Fruit fly (Drosophila melanogaster): ENCODE data around the gene RpL17.

Gene RpL17

dm6 chrX:6744088-6744487 is at the start of gene RpL17 (continued):
- no peak for TF ChIP-seq Lim3 (GFP tag; IDR thresholded peaks at IDR 0.05)
- TF ChIP-seq Hey (tag; optimal IDR thresholded peaks at IDR 0.05): peak; percentile 86
- TF ChIP-seq CG15601 (tag; optimal IDR thresholded peaks at IDR 0.05): peak; percentile 79
- TF ChIP-seq CG4424 (GFP tag; optimal IDR thresholded peaks at IDR 0.05): peak; percentile 63
- TF ChIP-seq fru (optimal IDR thresholded peaks at IDR 0.05): no peak
- peak; percentile 76 for TF ChIP-seq Dek (tag; optimal IDR thresholded peaks at IDR 0.05)
- TF ChIP-seq Sry-δ (GFP tag; optimal IDR thresholded peaks at IDR 0.05): peak; percentile 60
- peak; percentile 77 for TF ChIP-seq sqz (GFP tag; optimal IDR thresholded peaks at IDR 0.05)
- TF ChIP-seq nerfin-2 (GFP tag; IDR thresholded peaks at IDR 0.05; ENCODE audit: partially characterized antibody): no peak
- TF ChIP-seq CG15696 (tag; optimal IDR thresholded peaks at IDR 0.05): peak; percentile 27
- no peak for TF ChIP-seq Doc3 (GFP tag; IDR thresholded peaks at IDR 0.05; ENCODE audit: partially characterized antibody)
- TF ChIP-seq Optix (GFP tag; IDR thresholded peaks at IDR 0.05): peak; percentile 86
- no peak for TF ChIP-seq Dll (GFP tag; IDR thresholded peaks at IDR 0.05; ENCODE audit: partially characterized antibody)
- peak; percentile 74 for TF ChIP-seq CG30403 (GFP tag; optimal IDR thresholded peaks at IDR 0.05)
- TF ChIP-seq Asciz (GFP tag; optimal IDR thresholded peaks at IDR 0.05): peak; percentile 77
- peak in 1 of 2 experiments; percentile 45 for TF ChIP-seq Hr78 (GFP tag; optimal IDR thresholded peaks at IDR 0.05)
- TF ChIP-seq CG14965 (GFP tag; optimal IDR thresholded peaks at IDR 0.05; ENCODE audit: borderline replicate concordance): peak; percentile 6
- TF ChIP-seq bab2 (GFP tag; optimal IDR thresholded peaks at IDR 0.05): peak; percentile 70
- TF ChIP-seq CG12219 (GFP tag; optimal IDR thresholded peaks at IDR 0.05): peak; percentile 73
- peak; percentile 99 for TF ChIP-seq Ets97D (GFP tag; optimal IDR thresholded peaks at IDR 0.05)
- peak; percentile 86 for TF ChIP-seq so (GFP tag; IDR thresholded peaks at IDR 0.05)
- peak; percentile 68 for TF ChIP-seq gem (tag; optimal IDR thresholded peaks at IDR 0.05)
- TF ChIP-seq Aef1 (GFP tag; IDR thresholded peaks at IDR 0.05): peak; percentile 83
- TF ChIP-seq CG10147 (GFP tag; optimal IDR thresholded peaks at IDR 0.05): peak; percentile 70
- TF ChIP-seq ttk (GFP tag; IDR thresholded peaks at IDR 0.05): peak; percentile 78
- peak; percentile 81 for TF ChIP-seq fd64A (GFP tag; optimal IDR thresholded peaks at IDR 0.05)
- peak; percentile 58; the same call in 1 of the 3 replicates for TF ChIP-seq CG2199 (GFP tag; IDR thresholded peaks at IDR 0.05)
- peak; percentile 46 for TF ChIP-seq CG2712 (tag; optimal IDR thresholded peaks at IDR 0.05)
- peak; percentile 51; the same call in 1 of the 2 replicates for TF ChIP-seq CG4730 (GFP tag; IDR thresholded peaks at IDR 0.05)
- no peak for TF ChIP-seq ato (GFP tag; IDR thresholded peaks at IDR 0.05; ENCODE audit: partially characterized antibody)
- TF ChIP-seq ham (GFP tag; IDR thresholded peaks at IDR 0.05): no peak
- TF ChIP-seq CG12391 (tag; optimal IDR thresholded peaks at IDR 0.05): peak; percentile 82
- TF ChIP-seq lab (GFP tag; optimal IDR thresholded peaks at IDR 0.05): peak; percentile 94
- peak; percentile 99 for TF ChIP-seq Ets65A (GFP tag)
- TF ChIP-seq CG3407 (GFP tag; optimal IDR thresholded peaks at IDR 0.05): peak; percentile 88
- peak; percentile 75 for TF ChIP-seq slp2 (GFP tag; optimal IDR thresholded peaks at IDR 0.05)
- peak; percentile 84 for TF ChIP-seq CG2116 (GFP tag; optimal IDR thresholded peaks at IDR 0.05)
- TF ChIP-seq vvl (GFP tag; IDR thresholded peaks at IDR 0.05): peak; percentile 90
- TF ChIP-seq CG16779 (GFP tag; IDR thresholded peaks at IDR 0.05): peak; percentile 84
- peak; percentile 93 for TF ChIP-seq CG7987 (GFP tag; optimal IDR thresholded peaks at IDR 0.05)
- TF ChIP-seq chn (GFP tag; optimal IDR thresholded peaks at IDR 0.05): peak; percentile 75
- peak; percentile 69; the same call in 1 of the 2 replicates for TF ChIP-seq toy (GFP tag; IDR thresholded peaks at IDR 0.05)
- no peak for TF ChIP-seq Scr (GFP tag; IDR thresholded peaks at IDR 0.05; ENCODE audit: partially characterized antibody)
- peak; percentile 54 for TF ChIP-seq Oli (tag; optimal IDR thresholded peaks at IDR 0.05)
- TF ChIP-seq amos (GFP tag; IDR thresholded peaks at IDR 0.05; ENCODE audit: partially characterized antibody): peak; percentile 54; the same call in 1 of the 2 replicates
- peak; percentile 82 for TF ChIP-seq CG7928 (GFP tag; optimal IDR thresholded peaks at IDR 0.05)
- peak; percentile 13 for TF ChIP-seq trem (tag; optimal IDR thresholded peaks at IDR 0.05)
- peak; percentile 65 for TF ChIP-seq E2f2 (GFP tag; IDR thresholded peaks at IDR 0.05)
- peak; percentile 71; the same call in 2 of the 3 replicates for TF ChIP-seq Mrtf (GFP tag; IDR thresholded peaks at IDR 0.05)
- peak; percentile 54 for TF ChIP-seq lbe (GFP tag; optimal IDR thresholded peaks at IDR 0.05)

Measured in whole organism, embryonic.